Worm (Caenorhabditis elegans) whole organism, L4/young adult: ENCODE measurements around the gene C36B7.6.
A peak's percentile ranks its signal among the peaks of the same experiment; 100 is the strongest.

ENCODE experiments used
- W03F9.2 ChIP-seq: fragments of 150-350 bp; optimal IDR thresholded peaks from 2 replicates; lab custom pipeline; 2014; ENCODE audit warnings: missing biosample characterization, missing genetic modification characterization
- dao-5 ChIP-seq: sonication (generic microtip); optimal IDR thresholded peaks from 2 replicates; lab custom pipeline; 2016; ENCODE audit warnings: missing genotype, missing genetic modification characterization, moderate library complexity, missing compliant biosample characterization
- him-1 ChIP-seq: sonication (generic microtip); optimal IDR thresholded peaks from 2 replicates; lab custom pipeline; 2016; ENCODE audit warnings: missing genotype, missing genetic modification reagents, missing genetic modification characterization, missing compliant biosample characterization

The C36B7.6 gene

ce11 chrX:7099049-7099448 lies 1.1 kb downstream of the C36B7.6 start:
- TF ChIP-seq dao-5 (tag; lab: Kevin White, UChicago) (no peak), W03F9.2 (tag; lab: Kevin White, UChicago) (no peak), him-1 (tag; lab: Kevin White, UChicago) (no peak)

ce11 chrX:7096349-7096748 lies 3.8 kb downstream of the C36B7.6 start, which contains the start of gene C36B7.5:
C36B7.5 (minus strand) TSS chrX:7096449.
- no peak for TF ChIP-seq dao-5 (tag; lab: Kevin White, UChicago)
- TF ChIP-seq W03F9.2 (tag; lab: Kevin White, UChicago): no peak
- TF ChIP-seq him-1 (tag; lab: Kevin White, UChicago): no peak

- TF ChIP-seq W03F9.2 (tag; lab: Kevin White, UChicago): no peak
- no peak for TF ChIP-seq dao-5 (tag; lab: Kevin White, UChicago)
- TF ChIP-seq him-1 (tag; lab: Kevin White, UChicago): no peak
These were observed 14.2 kb downstream of the C36B7.6 start, which contains the start of gene C36B7.4 for ce11 chrX:7085912-7086311. C36B7.4 (minus strand) TSS chrX:7086012.

- TF ChIP-seq W03F9.2 (tag; lab: Kevin White, UChicago) (no peak), him-1 (tag; lab: Kevin White, UChicago) (no peak), dao-5 (tag; lab: Kevin White, UChicago) (no peak)
These were observed 15.1 kb downstream of the C36B7.6 start, which contains the start of gene Y1B5A.1 for ce11 chrX:7085067-7085466. Y1B5A.1 (plus strand) TSS chrX:7085367.

ce11 chrX:7076485-7076884 lies 23.7 kb downstream of the C36B7.6 start:
- TF ChIP-seq W03F9.2 (tag; lab: Kevin White, UChicago): no peak
- TF ChIP-seq dao-5 (tag; lab: Kevin White, UChicago): no peak
- TF ChIP-seq him-1 (tag; lab: Kevin White, UChicago): no peak

- TF ChIP-seq him-1 (tag; lab: Kevin White, UChicago) (no peak), W03F9.2 (tag; lab: Kevin White, UChicago) (no peak), dao-5 (tag; lab: Kevin White, UChicago) (no peak)
These were observed 24.9 kb downstream of the C36B7.6 start, which contains the start of gene B0403.6 for ce11 chrX:7075250-7075649. B0403.6 (minus strand) TSS chrX:7075350.

ce11 chrX:7068400-7068799 lies 31.7 kb downstream of the C36B7.6 start, which contains the start of gene pdi-6:
pdi-6 (minus strand) TSS chrX:7068563.
- TF ChIP-seq him-1 (tag; lab: Kevin White, UChicago) (peak; percentile 60), W03F9.2 (tag; lab: Kevin White, UChicago) (peak; percentile 81), dao-5 (tag; lab: Kevin White, UChicago) (no peak)

ce11 chrX:7067250-7067958 lies 32.7 kb downstream of the C36B7.6 start:
- no peak for TF ChIP-seq him-1 (tag; lab: Kevin White, UChicago)
- no peak for TF ChIP-seq W03F9.2 (tag; lab: Kevin White, UChicago)
- no peak for TF ChIP-seq dao-5 (tag; lab: Kevin White, UChicago)

- TF ChIP-seq dao-5 (tag; lab: Kevin White, UChicago) (no peak), W03F9.2 (tag; lab: Kevin White, UChicago) (no peak), him-1 (tag; lab: Kevin White, UChicago) (no peak)
These were observed 34.1 kb downstream of the C36B7.6 start for ce11 chrX:7066003-7066402.

- TF ChIP-seq dao-5 (tag; lab: Kevin White, UChicago) (no peak), W03F9.2 (tag; lab: Kevin White, UChicago) (no peak), him-1 (tag; lab: Kevin White, UChicago) (no peak)
These were observed 36.9 kb downstream of the C36B7.6 start, which contains the start of gene B0403.3 for ce11 chrX:7063236-7063635. B0403.3 (minus strand) TSS chrX:7063336.

- no peak for TF ChIP-seq dao-5 (tag; lab: Kevin White, UChicago)
- no peak for TF ChIP-seq him-1 (tag; lab: Kevin White, UChicago)
- TF ChIP-seq W03F9.2 (tag; lab: Kevin White, UChicago): no peak
These were observed 38.9 kb downstream of the C36B7.6 start for ce11 chrX:7061265-7061664.

ce11 chrX:7057357-7057756 lies 42.8 kb downstream of the C36B7.6 start, which contains the start of gene B0403.5:
B0403.5 (plus strand) TSS chrX:7057724.
- no peak for TF ChIP-seq W03F9.2 (tag; lab: Kevin White, UChicago)

ce11 chrX:7050290-7050689 lies 49.8 kb downstream of the C36B7.6 start, which contains the start of gene ubc-17:
ubc-17 (plus strand) TSS chrX:7050590.
- no peak for TF ChIP-seq him-1 (tag; lab: Kevin White, UChicago)
- no peak for TF ChIP-seq W03F9.2 (tag; lab: Kevin White, UChicago)
- no peak for TF ChIP-seq dao-5 (tag; lab: Kevin White, UChicago)
